Worm (Caenorhabditis elegans) whole organism, L3 larva: ENCODE results near the gene F07B7.7.

Experiments
- R02D3.7 ChIP-seq: fragments of 150-350 bp; optimal IDR thresholded peaks from 2 replicates; lab custom pipeline; 2014; ENCODE audit warnings: missing biosample characterization, missing genetic modification characterization
- ZK546.5 ChIP-seq: sonication (generic microtip); optimal IDR thresholded peaks from 2 replicates; lab custom pipeline; 2017; ENCODE audit warnings: missing biosample characterization, missing genetic modification characterization
- elt-1 ChIP-seq: fragments of 150-350 bp; optimal IDR thresholded peaks from 2 replicates; lab custom pipeline; 2014; ENCODE audit warnings: missing biosample characterization, missing genetic modification characterization
- nhr-28 ChIP-seq: fragments of 150-350 bp; optimal IDR thresholded peaks from 2 replicates; lab custom pipeline; 2014; ENCODE audit warnings: missing biosample characterization, missing genetic modification characterization
- nhr-77 ChIP-seq: fragments of 150-350 bp; optimal IDR thresholded peaks from 2 replicates; lab custom pipeline; 2014; ENCODE audit warnings: missing biosample characterization, missing genetic modification characterization
- pqm-1 ChIP-seq: fragments of 150-350 bp; optimal IDR thresholded peaks from 2 replicates; lab custom pipeline; 2017; ENCODE audit warnings: missing biosample characterization, missing genetic modification characterization, inconsistent platforms
- tbx-2 ChIP-seq: sonication (generic microtip); optimal IDR thresholded peaks from 2 replicates; lab custom pipeline; 2016; ENCODE audit warnings: mild to moderate bottlenecking, missing genetic modification characterization, missing compliant biosample characterization
- unc-62 ChIP-seq: fragments of 150-350 bp; sonication (generic microtip); optimal IDR thresholded peaks from 4 replicates; lab custom pipeline; 2014; ENCODE audit warnings: missing biosample characterization, missing genetic modification reagents, missing genetic modification characterization

ce11 chrV:8805047-8805446, 30.4 kb upstream of the F07B7.7 start:
- TF ChIP-seq nhr-77 (tag; lab: Kevin White, UChicago) (no peak), ZK546.5 (tag; lab: Kevin White, UChicago) (no peak), tbx-2 (tag; lab: Kevin White, UChicago) (peak; percentile 3), pqm-1 (tag; lab: Kevin White, UChicago) (no peak), elt-1 (no peak), unc-62 (GFP tag; lab: Kevin White, UChicago) (no peak), R02D3.7 (tag; lab: Kevin White, UChicago) (no peak), nhr-28 (tag; lab: Kevin White, UChicago) (no peak)
